Fruit fly (Drosophila melanogaster): ENCODE results near the gene CG1288.

DNA sequence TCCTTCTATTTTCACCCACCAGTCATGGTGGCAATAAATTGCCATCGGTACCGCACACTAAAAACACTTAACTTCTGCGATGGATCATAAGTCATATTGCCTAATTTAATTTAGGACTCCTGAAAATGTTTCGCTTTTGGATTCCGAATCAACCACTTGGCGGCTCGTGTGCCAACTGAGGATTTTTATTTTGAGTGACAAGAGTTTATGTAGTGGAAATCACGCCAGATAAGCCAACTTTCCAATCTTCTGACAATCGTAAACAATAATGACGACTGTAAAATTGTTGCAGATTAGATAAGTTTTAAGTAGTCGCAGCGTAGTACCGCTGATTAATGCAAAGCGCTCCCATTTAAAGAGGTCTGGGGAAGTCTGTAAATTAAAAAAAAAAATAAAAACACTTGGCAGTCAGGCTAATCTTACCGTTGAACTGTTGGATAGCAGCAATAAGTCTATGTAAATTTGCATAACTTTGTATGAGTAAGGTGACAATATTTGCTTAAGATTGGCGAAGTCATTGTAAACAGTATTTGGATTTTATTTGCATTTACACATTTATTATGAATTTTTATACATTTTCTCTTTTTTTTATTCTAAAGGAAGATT lies 8.8 kb upstream of the CG1288 start, which contains the start of gene CG14606:
- TF ChIP-seq psq (optimal IDR thresholded peaks at IDR 0.05) (no peak), CG8478 (optimal IDR thresholded peaks at IDR 0.05) (no peak), usp (GFP tag; optimal IDR thresholded peaks at IDR 0.05) (no peak), EcR (GFP tag; optimal IDR thresholded peaks at IDR 0.05) (no peak), Dll (optimal IDR thresholded peaks at IDR 0.05) (no peak), pan (optimal IDR thresholded peaks at IDR 0.05) (no peak)

All from whole organism.